Worm (Caenorhabditis elegans) whole organism, L4 larva: ENCODE data around the gene cyp-14A2.

Source experiments
- aly-2 ChIP-seq: sonication (generic microtip); optimal IDR thresholded peaks from 2 replicates; lab custom pipeline; 2018; ENCODE audit warnings: missing biosample characterization, missing genetic modification characterization
- dve-1 ChIP-seq: sonication (generic microtip); optimal IDR thresholded peaks from 2 replicates; lab custom pipeline; 2017; ENCODE audit warnings: antibody characterized with exemption, mild to moderate bottlenecking, missing genetic modification characterization, missing compliant biosample characterization; ENCODE audit not compliant: insufficient read depth
- snpc-4 ChIP-seq: fragments of 150-350 bp; optimal IDR thresholded peaks from 2 replicates; lab custom pipeline; 2014; ENCODE audit warnings: missing biosample characterization, missing genetic modification characterization

ce11 chrX:13225111-13225905 lies 44.2 kb downstream of the cyp-14A2 start:
- TF ChIP-seq dve-1 (peak; percentile 32), aly-2 (tag; lab: Kevin White, UChicago) (no peak), snpc-4 (tag; lab: Kevin White, UChicago) (no peak)
